Worm (Caenorhabditis elegans): ENCODE measurements around the gene hlh-6.

The hlh-6 gene

DNA sequence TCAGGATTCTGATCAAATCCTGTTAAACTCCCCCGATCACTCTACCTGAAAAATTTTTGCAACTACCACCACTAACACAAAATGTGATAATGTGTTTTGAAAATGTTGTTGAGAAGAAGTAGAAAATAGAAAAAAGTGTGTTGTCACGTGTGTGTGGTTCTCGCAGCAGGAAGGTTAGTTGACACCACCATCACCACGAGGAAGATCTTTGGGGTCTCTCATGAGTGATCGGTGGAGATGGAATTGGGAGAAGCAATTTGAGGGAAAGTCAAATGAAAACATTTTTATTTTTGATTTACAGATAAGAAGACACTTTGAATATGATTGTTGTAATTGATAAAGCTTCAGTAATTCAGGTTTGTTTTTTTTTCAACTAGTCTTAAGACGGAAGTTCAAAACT, 12.9 kb downstream of the hlh-6 start (continued):
- TF ChIP-seq ztf-1 (GFP tag; conservative IDR thresholded peaks at IDR 0.05) (no peak), nhr-11 (tag; optimal IDR thresholded peaks at IDR 0.05) (no peak), aly-2 (tag; optimal IDR thresholded peaks at IDR 0.05) (no peak), ceh-82 (tag; optimal IDR thresholded peaks at IDR 0.05) (no peak), egl-27 (tag; optimal IDR thresholded peaks at IDR 0.05) (no peak), crh-2 (tag; optimal IDR thresholded peaks at IDR 0.05) (peak; percentile 75), snpc-4 (tag; optimal IDR thresholded peaks at IDR 0.05) (no peak), nhr-6 (tag; optimal IDR thresholded peaks at IDR 0.05) (peak; percentile 27)

DNA sequence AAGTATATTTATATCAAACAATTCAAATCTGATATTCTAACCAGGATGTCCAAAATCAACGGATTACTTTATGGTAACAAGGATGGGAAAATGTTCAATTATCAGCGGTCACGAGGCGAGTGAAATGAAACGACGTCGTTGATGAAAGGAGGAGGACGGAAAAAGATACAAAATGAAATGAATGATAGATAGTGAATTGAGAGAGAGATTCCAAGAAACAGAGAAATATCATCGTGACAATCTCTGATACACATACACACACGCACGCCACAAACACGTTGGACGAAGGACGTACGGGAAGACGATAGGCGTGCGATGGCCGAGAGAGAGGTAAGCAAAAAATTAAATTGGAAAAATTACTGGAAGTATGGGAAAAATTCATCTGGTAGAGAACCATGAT, 13.6 kb downstream of the hlh-6 start:
- TF ChIP-seq lsy-2 (tag; optimal IDR thresholded peaks at IDR 0.05), result peak in 1 of 2 experiments; percentile 72
- TF ChIP-seq ceh-16 (tag; optimal IDR thresholded peaks at IDR 0.05), result peak; percentile 36
- peak; percentile 87 for TF ChIP-seq nhr-129 (tag; optimal IDR thresholded peaks at IDR 0.05)
- TF ChIP-seq nhr-11 (tag; optimal IDR thresholded peaks at IDR 0.05), result no peak
- peak; percentile 31 for TF ChIP-seq mab-5 (tag; optimal IDR thresholded peaks at IDR 0.05)
- peak; percentile 55 for TF ChIP-seq C34F6.9 (tag; optimal IDR thresholded peaks at IDR 0.05)
- peak; percentile 67 for TF ChIP-seq ztf-4 (tag; optimal IDR thresholded peaks at IDR 0.05)
- peak; percentile 57 for TF ChIP-seq egl-27 (tag; optimal IDR thresholded peaks at IDR 0.05)
- TF ChIP-seq alr-1 (tag; optimal IDR thresholded peaks at IDR 0.05), result no peak
- peak; percentile 86 for TF ChIP-seq blmp-1 (tag; optimal IDR thresholded peaks at IDR 0.05; ENCODE audit: insufficient read depth)
- TF ChIP-seq sma-9 (GFP tag; optimal IDR thresholded peaks at IDR 0.05), result peak; percentile 95
- no peak for TF ChIP-seq sma-9 (tag; optimal IDR thresholded peaks at IDR 0.05)
- TF ChIP-seq sem-4 (tag; optimal IDR thresholded peaks at IDR 0.05), result peak; percentile 85
- TF ChIP-seq mdl-1 (tag; optimal IDR thresholded peaks at IDR 0.05), result peak; percentile 75 to 91
- peak; percentile 74 for TF ChIP-seq fos-1 (tag; optimal IDR thresholded peaks at IDR 0.05)
- TF ChIP-seq mbf-1 (tag; optimal IDR thresholded peaks at IDR 0.05), result no peak
- peak; percentile 63 for TF ChIP-seq gmeb-1 (tag; optimal IDR thresholded peaks at IDR 0.05)
- peak; percentile 63 for TF ChIP-seq crh-2 (tag; optimal IDR thresholded peaks at IDR 0.05)
- TF ChIP-seq aly-2 (tag; optimal IDR thresholded peaks at IDR 0.05), result no peak
- no peak for TF ChIP-seq lin-39 (tag; optimal IDR thresholded peaks at IDR 0.05)
- peak; percentile 84 for TF ChIP-seq sma-3 (GFP tag; optimal IDR thresholded peaks at IDR 0.05)
- TF ChIP-seq ama-1 (optimal IDR thresholded peaks at IDR 0.05), result peak; percentile 41
- peak; percentile 21 for TF ChIP-seq lin-13 (GFP tag; optimal IDR thresholded peaks at IDR 0.05)
- TF ChIP-seq nhr-6 (tag; optimal IDR thresholded peaks at IDR 0.05), result peak; percentile 58
- TF ChIP-seq Y55F3AM.14 (GFP tag; optimal IDR thresholded peaks at IDR 0.05), result peak; percentile 1
- TF ChIP-seq nhr-21 (tag; optimal IDR thresholded peaks at IDR 0.05), result peak; percentile 95
- TF ChIP-seq nhr-25 (tag; optimal IDR thresholded peaks at IDR 0.05), result peak; percentile 96
- TF ChIP-seq nhr-23 (tag; optimal IDR thresholded peaks at IDR 0.05), result no peak
- TF ChIP-seq snpc-4 (tag; optimal IDR thresholded peaks at IDR 0.05), result no peak
- TF ChIP-seq peb-1 (tag; optimal IDR thresholded peaks at IDR 0.05), result no peak
- TF ChIP-seq F13H6.1 (tag; optimal IDR thresholded peaks at IDR 0.05), result peak; percentile 68

DNA sequence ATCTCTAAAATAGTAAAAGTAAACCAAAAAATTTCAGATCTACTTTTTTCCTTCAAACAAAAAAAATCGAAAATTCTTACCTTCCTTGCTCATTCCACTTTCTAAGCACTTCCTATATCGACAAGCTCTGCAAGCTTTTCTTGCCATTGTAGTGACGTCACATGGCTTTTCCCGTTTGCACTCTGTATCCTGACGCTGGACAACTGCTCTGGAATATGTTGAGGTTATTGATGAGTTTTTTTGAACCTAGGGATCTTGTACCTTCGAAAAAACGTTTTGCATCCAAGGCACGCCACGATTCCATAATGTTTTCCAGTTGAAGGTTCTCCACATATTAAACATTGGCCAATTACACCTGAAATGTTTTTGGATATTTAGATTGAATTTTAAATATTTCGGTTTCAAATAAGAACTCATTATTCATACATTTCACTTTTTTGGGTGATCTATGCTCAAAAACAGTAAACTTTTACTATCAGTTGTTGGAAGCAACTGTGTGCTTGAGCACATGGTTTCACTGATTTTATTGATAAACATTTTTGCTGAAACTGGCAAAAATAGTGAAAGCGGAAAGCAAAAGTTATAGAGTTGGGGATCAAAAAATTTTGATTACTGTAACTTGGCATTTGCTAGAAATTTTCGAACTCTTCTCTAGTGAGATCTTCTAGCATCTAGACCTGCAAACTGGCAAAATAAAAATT, 14.5 kb downstream of the hlh-6 start:
- TF ChIP-seq nhr-21 (tag; optimal IDR thresholded peaks at IDR 0.05), result no peak
- TF ChIP-seq nhr-129 (tag; optimal IDR thresholded peaks at IDR 0.05), result peak; percentile 33
- TF ChIP-seq F13H6.1 (tag; optimal IDR thresholded peaks at IDR 0.05), result peak; percentile 41
- TF ChIP-seq dmd-4 (tag; optimal IDR thresholded peaks at IDR 0.05), result no peak
- TF ChIP-seq sma-9 (GFP tag; optimal IDR thresholded peaks at IDR 0.05), result peak; percentile 20
- TF ChIP-seq sma-9 (tag; optimal IDR thresholded peaks at IDR 0.05), result no peak
- peak in 1 of 2 experiments; percentile 39 for TF ChIP-seq lsy-2 (tag; optimal IDR thresholded peaks at IDR 0.05)
- no peak for TF ChIP-seq crh-2 (tag; optimal IDR thresholded peaks at IDR 0.05)

- TF ChIP-seq nhr-21 (tag; optimal IDR thresholded peaks at IDR 0.05) (no peak), blmp-1 (tag; optimal IDR thresholded peaks at IDR 0.05; ENCODE audit: insufficient read depth) (no peak), unc-55 (GFP tag; optimal IDR thresholded peaks at IDR 0.05) (no peak), nhr-10 (tag; optimal IDR thresholded peaks at IDR 0.05) (no peak), ama-1 (optimal IDR thresholded peaks at IDR 0.05) (peak; percentile 5), snpc-4 (tag; optimal IDR thresholded peaks at IDR 0.05) (no peak), lin-11 (tag; optimal IDR thresholded peaks at IDR 0.05) (no peak), lsy-2 (tag; optimal IDR thresholded peaks at IDR 0.05) (no peak), Y55F3AM.14 (GFP tag; optimal IDR thresholded peaks at IDR 0.05) (peak; percentile 37), sem-4 (tag; optimal IDR thresholded peaks at IDR 0.05) (no peak), ztf-1 (GFP tag; conservative IDR thresholded peaks at IDR 0.05) (no peak), nhr-129 (tag; optimal IDR thresholded peaks at IDR 0.05) (no peak), nhr-12 (tag; optimal IDR thresholded peaks at IDR 0.05) (no peak), egl-27 (tag; optimal IDR thresholded peaks at IDR 0.05) (no peak), unc-62 (GFP tag; optimal IDR thresholded peaks at IDR 0.05) (no peak), crh-2 (tag; optimal IDR thresholded peaks at IDR 0.05) (no peak), nhr-23 (tag; optimal IDR thresholded peaks at IDR 0.05) (no peak), aly-2 (tag; optimal IDR thresholded peaks at IDR 0.05) (no peak), elt-3 (tag; optimal IDR thresholded peaks at IDR 0.05) (no peak), elt-1 (tag; optimal IDR thresholded peaks at IDR 0.05) (no peak), C34F6.9 (tag; optimal IDR thresholded peaks at IDR 0.05) (no peak), F13H6.1 (tag; optimal IDR thresholded peaks at IDR 0.05) (no peak), mdl-1 (tag; optimal IDR thresholded peaks at IDR 0.05) (no peak), zag-1 (tag; optimal IDR thresholded peaks at IDR 0.05) (no peak), lin-39 (tag; optimal IDR thresholded peaks at IDR 0.05) (no peak), sma-9 (GFP tag; optimal IDR thresholded peaks at IDR 0.05) (peak; percentile 5), sma-9 (tag; optimal IDR thresholded peaks at IDR 0.05) (no peak), ztf-11 (tag; optimal IDR thresholded peaks at IDR 0.05) (no peak), mab-5 (tag; optimal IDR thresholded peaks at IDR 0.05) (no peak), peb-1 (tag; optimal IDR thresholded peaks at IDR 0.05) (no peak)
Measured at ce11 chrII:9597516-9598047, 17.0 kb downstream of the hlh-6 start, which contains the start of gene mrpl-53. mrpl-53 (plus strand) TSS chrII:9597622.

Data from whole organism, L2 larva.